Fruit fly (Drosophila melanogaster) whole organism, embryonic: Measurements from ENCODE around the gene CG10019.

Experiments
- Antp ChIP-seq: fragments of 200-800 bp; sonication (Bioruptor generic); optimal IDR thresholded peaks from 3 replicates; lab custom pipeline; 2016; ENCODE audit warnings: missing biosample characterization, missing genetic modification characterization
- Awh ChIP-seq: fragments of 200-800 bp; sonication (Bioruptor generic); IDR thresholded peaks from 2 replicates; pipeline ENCODE4, ENCODE4 v1.3.6; 2022; ENCODE audit warnings: missing biosample characterization, missing genetic modification characterization
- B-H1 ChIP-seq: fragments of 200-800 bp; sonication (Bioruptor generic); IDR thresholded peaks from 3 replicates; pipeline ENCODE4 v1.3.6; 2022; ENCODE audit warnings: missing biosample characterization, missing genetic modification characterization
- C15 ChIP-seq: fragments of 200-800 bp; sonication (Bioruptor generic); IDR thresholded peaks from 3 replicates; pipeline ENCODE4 v1.3.6; 2022; ENCODE audit warnings: missing biosample characterization, missing genetic modification characterization
- CG10209 ChIP-seq: fragments of 200-800 bp; sonication (Bioruptor generic); optimal IDR thresholded peaks from 3 replicates; lab custom pipeline; 2017; ENCODE audit warnings: missing biosample characterization, mild to moderate bottlenecking, missing genetic modification characterization, missing genetic modification reagents
- CG10431 ChIP-seq: fragments of 200-800 bp; sonication (Bioruptor generic); optimal IDR thresholded peaks from 3 replicates; lab custom pipeline; 2018; ENCODE audit warnings: missing biosample characterization, mild to moderate bottlenecking, missing genetic modification characterization
- CG1233 ChIP-seq: fragments of 200-800 bp; sonication (Bioruptor generic); optimal IDR thresholded peaks from 4 replicates; lab custom pipeline; 2018; ENCODE audit warnings: missing biosample characterization, mild to moderate bottlenecking, missing genetic modification characterization
- CG12769 ChIP-seq: fragments of 200-800 bp; sonication (Bioruptor generic); optimal IDR thresholded peaks from 2 replicates; lab custom pipeline; 2019; ENCODE audit warnings: missing biosample characterization, mild to moderate bottlenecking, missing genetic modification characterization, moderate library complexity
- CG13296 ChIP-seq: fragments of 200-800 bp; sonication (Bioruptor generic); optimal IDR thresholded peaks from 3 replicates; lab custom pipeline; 2018; ENCODE audit warnings: missing biosample characterization, mild to moderate bottlenecking, missing genetic modification characterization
- CG13775 ChIP-seq: fragments of 200-800 bp; sonication (Bioruptor generic); optimal IDR thresholded peaks from 3 replicates; lab custom pipeline; 2017; ENCODE audit warnings: missing biosample characterization, mild to moderate bottlenecking, missing genetic modification characterization
- CG17328 ChIP-seq: fragments of 200-800 bp; sonication (Bioruptor generic); IDR thresholded peaks from 2 replicates; pipeline ENCODE4 v1.3.6; 2022; ENCODE audit warnings: missing biosample characterization, missing genetic modification characterization
- CG17912 ChIP-seq: fragments of 200-800 bp; sonication (Bioruptor generic); optimal IDR thresholded peaks from 2 replicates; lab custom pipeline; 2018; ENCODE audit warnings: missing biosample characterization, mild to moderate bottlenecking, missing genetic modification characterization
- CG2202 ChIP-seq: fragments of 200-800 bp; sonication (Bioruptor generic); optimal IDR thresholded peaks from 2 replicates; lab custom pipeline; 2018; ENCODE audit warnings: missing biosample characterization, mild to moderate bottlenecking, missing genetic modification characterization
- CG3163 ChIP-seq: fragments of 200-800 bp; sonication (Bioruptor generic); optimal IDR thresholded peaks from 3 replicates; lab custom pipeline; 2016; ENCODE audit warnings: missing biosample characterization, missing genetic modification characterization
- CG3847 ChIP-seq: fragments of 200-800 bp; sonication (Bioruptor generic); IDR thresholded peaks from 2 replicates; pipeline ENCODE4 v1.3.6; 2022; ENCODE audit warnings: missing biosample characterization, missing genetic modification characterization
- CG4424 ChIP-seq: fragments of 200-800 bp; sonication (Bioruptor generic); optimal IDR thresholded peaks from 3 replicates; lab custom pipeline; 2016; ENCODE audit warnings: missing biosample characterization, missing genetic modification characterization
- CG5180 ChIP-seq: fragments of 200-800 bp; sonication (Bioruptor generic); optimal IDR thresholded peaks from 3 replicates; lab custom pipeline; 2017; ENCODE audit warnings: missing biosample characterization, missing genetic modification characterization, mild to moderate bottlenecking, moderate library complexity, missing genetic modification reagents
- CG6272 ChIP-seq: fragments of 200-800 bp; sonication (Bioruptor generic); IDR thresholded peaks from 2 replicates; pipeline ENCODE4 v1.3.6; 2022; ENCODE audit warnings: missing biosample characterization, missing genetic modification characterization
- CG7372 ChIP-seq: fragments of 200-800 bp; sonication (Bioruptor generic); IDR thresholded peaks from 2 replicates; pipeline ENCODE4 v1.3.6; 2022; ENCODE audit warnings: missing biosample characterization, missing genetic modification characterization
- CG8089 ChIP-seq: fragments of 200-800 bp; sonication (Bioruptor generic); optimal IDR thresholded peaks from 3 replicates; lab custom pipeline; 2016; ENCODE audit warnings: missing biosample characterization, missing genetic modification characterization
- Deaf1 ChIP-seq: fragments of 200-800 bp; optimal IDR thresholded peaks from 3 replicates; lab custom pipeline; 2019; ENCODE audit warnings: missing biosample characterization, mild to moderate bottlenecking, missing genetic modification characterization, moderate library complexity
- Dip3 ChIP-seq: fragments of 200-800 bp; sonication (Bioruptor generic); optimal IDR thresholded peaks from 3 replicates; lab custom pipeline; 2016; ENCODE audit warnings: missing biosample characterization, missing genetic modification characterization
- Drgx ChIP-seq: fragments of 200-800 bp; sonication (Bioruptor generic); IDR thresholded peaks from 2 replicates; pipeline ENCODE4 v1.3.6; 2022; ENCODE audit warnings: missing biosample characterization, missing genetic modification characterization
- Fer2 ChIP-seq: fragments of 200-800 bp; sonication (Bioruptor generic); optimal IDR thresholded peaks from 2 replicates; lab custom pipeline; 2018; ENCODE audit warnings: missing biosample characterization, mild to moderate bottlenecking, missing genetic modification characterization, moderate library complexity
- GATAe ChIP-seq: fragments of 200-800 bp; sonication (Bioruptor generic); conservative IDR thresholded peaks from 2 replicates; pipeline ENCODE4 v1.3.6; 2022; ENCODE audit warnings: missing biosample characterization, missing genetic modification characterization
- H15 ChIP-seq: fragments of 200-800 bp; sonication (Bioruptor generic); IDR thresholded peaks from 3 replicates; pipeline ENCODE4 v1.3.6; 2022; ENCODE audit warnings: missing biosample characterization, missing genetic modification characterization
- HmgD ChIP-seq: fragments of 200-800 bp; sonication (Bioruptor generic); optimal IDR thresholded peaks from 3 replicates; lab custom pipeline; 2016; ENCODE audit warnings: missing biosample characterization, missing genetic modification characterization
- Neu2 ChIP-seq: fragments of 200-800 bp; sonication (Bioruptor generic); optimal IDR thresholded peaks from 3 replicates; lab custom pipeline; 2016; ENCODE audit warnings: missing biosample characterization, missing genetic modification characterization, borderline replicate concordance
- Nf-YB ChIP-seq: fragments of 200-800 bp; sonication (Bioruptor generic); optimal IDR thresholded peaks from 3 replicates; lab custom pipeline; 2019; ENCODE audit warnings: missing biosample characterization, mild to moderate bottlenecking, missing genetic modification characterization, moderate library complexity
- Vsx1 ChIP-seq: fragments of 200-800 bp; sonication (Bioruptor generic); optimal IDR thresholded peaks from 2 replicates; lab custom pipeline; 2017; ENCODE audit warnings: missing biosample characterization, mild to moderate bottlenecking, missing genetic modification characterization, missing genetic modification reagents
- ac ChIP-seq: fragments of 200-800 bp; sonication (Bioruptor generic); optimal IDR thresholded peaks from 3 replicates; lab custom pipeline; 2017; ENCODE audit warnings: missing biosample characterization, mild to moderate bottlenecking, missing genetic modification characterization
- bab2 ChIP-seq: fragments of 200-800 bp; sonication (Bioruptor generic); optimal IDR thresholded peaks from 2 replicates; lab custom pipeline; 2016; ENCODE audit warnings: missing biosample characterization, missing genetic modification characterization
- cg ChIP-seq: fragments of 200-800 bp; sonication (Bioruptor generic); optimal IDR thresholded peaks from 3 replicates; lab custom pipeline; 2019; ENCODE audit warnings: missing biosample characterization, mild to moderate bottlenecking, missing genetic modification characterization, moderate library complexity
- da ChIP-seq: fragments of 200-800 bp; sonication (Bioruptor generic); optimal IDR thresholded peaks from 2 replicates; lab custom pipeline; 2016; ENCODE audit warnings: missing biosample characterization, missing genetic modification characterization
- ems ChIP-seq: fragments of 200-800 bp; sonication (Bioruptor generic); optimal IDR thresholded peaks from 3 replicates; lab custom pipeline; 2016; ENCODE audit warnings: missing biosample characterization, missing genetic modification characterization
- eyg ChIP-seq: fragments of 200-800 bp; sonication (Bioruptor generic); optimal IDR thresholded peaks from 3 replicates; lab custom pipeline; 2016; ENCODE audit warnings: missing biosample characterization, missing genetic modification characterization
- fd96Cb ChIP-seq: fragments of 200-800 bp; sonication (Bioruptor generic); optimal IDR thresholded peaks from 2 replicates; lab custom pipeline; 2018; ENCODE audit warnings: missing biosample characterization, mild to moderate bottlenecking, missing genetic modification characterization, moderate library complexity
- gem ChIP-seq: fragments of 200-800 bp; sonication (Bioruptor generic); optimal IDR thresholded peaks from 2 replicates; lab custom pipeline; 2019; ENCODE audit warnings: missing biosample characterization, mild to moderate bottlenecking, missing genetic modification characterization, moderate library complexity
- lilli ChIP-seq: fragments of 200-800 bp; sonication (Bioruptor generic); optimal IDR thresholded peaks from 3 replicates; lab custom pipeline; 2016; ENCODE audit warnings: missing biosample characterization, missing genetic modification characterization
- pb ChIP-seq: fragments of 200-800 bp; sonication (Bioruptor generic); optimal IDR thresholded peaks from 3 replicates; lab custom pipeline; 2016; ENCODE audit warnings: missing biosample characterization, missing genetic modification characterization
- pros ChIP-seq: fragments of 200-800 bp; sonication (Bioruptor generic); optimal IDR thresholded peaks from 3 replicates; lab custom pipeline; 2019; ENCODE audit warnings: missing biosample characterization, mild to moderate bottlenecking, missing genetic modification characterization, moderate library complexity
- psq ChIP-seq: fragments of 200-800 bp; sonication (Bioruptor generic); optimal IDR thresholded peaks from 2 replicates; lab custom pipeline; 2017; ENCODE audit warnings: missing biosample characterization, missing genetic modification characterization
- repo ChIP-seq: fragments of 200-800 bp; sonication (Bioruptor generic); optimal IDR thresholded peaks from 2 replicates; lab custom pipeline; 2016; ENCODE audit warnings: missing biosample characterization, missing genetic modification characterization
- sna ChIP-seq: fragments of 200-800 bp; sonication (Bioruptor generic); IDR thresholded peaks from 2 replicates; pipeline ENCODE4 v1.3.6; 2022; ENCODE audit warnings: missing biosample characterization, missing genetic modification characterization; ENCODE audit not compliant: partially characterized antibody
- sug ChIP-seq: fragments of 200-800 bp; optimal IDR thresholded peaks from 2 replicates; lab custom pipeline; 2019; ENCODE audit warnings: missing biosample characterization, mild to moderate bottlenecking, missing genetic modification characterization, moderate library complexity
- trh ChIP-seq: fragments of 200-800 bp; sonication (Bioruptor generic); optimal IDR thresholded peaks from 2 replicates; lab custom pipeline; 2016; ENCODE audit warnings: missing biosample characterization, missing genetic modification characterization
- tup ChIP-seq: fragments of 200-800 bp; sonication (Bioruptor generic); optimal IDR thresholded peaks from 2 replicates; lab custom pipeline; 2016; ENCODE audit warnings: missing biosample characterization, mild to moderate bottlenecking, missing genetic modification characterization, moderate library complexity
- vnd ChIP-seq: fragments of 200-800 bp; sonication (Bioruptor generic); IDR thresholded peaks from 3 replicates; pipeline ENCODE4 v1.3.6; 2022; ENCODE audit warnings: missing biosample characterization, missing genetic modification characterization; ENCODE audit not compliant: partially characterized antibody
- wek ChIP-seq: fragments of 200-800 bp; sonication (Bioruptor generic); optimal IDR thresholded peaks from 3 replicates; lab custom pipeline; 2018; ENCODE audit warnings: missing biosample characterization, mild to moderate bottlenecking, missing genetic modification characterization, moderate library complexity
- zfh2 ChIP-seq: fragments of 200-800 bp; sonication (Bioruptor generic); optimal IDR thresholded peaks from 2 replicates; lab custom pipeline; 2016; ENCODE audit warnings: missing biosample characterization, missing genetic modification characterization

CG10019 gene

DNA sequence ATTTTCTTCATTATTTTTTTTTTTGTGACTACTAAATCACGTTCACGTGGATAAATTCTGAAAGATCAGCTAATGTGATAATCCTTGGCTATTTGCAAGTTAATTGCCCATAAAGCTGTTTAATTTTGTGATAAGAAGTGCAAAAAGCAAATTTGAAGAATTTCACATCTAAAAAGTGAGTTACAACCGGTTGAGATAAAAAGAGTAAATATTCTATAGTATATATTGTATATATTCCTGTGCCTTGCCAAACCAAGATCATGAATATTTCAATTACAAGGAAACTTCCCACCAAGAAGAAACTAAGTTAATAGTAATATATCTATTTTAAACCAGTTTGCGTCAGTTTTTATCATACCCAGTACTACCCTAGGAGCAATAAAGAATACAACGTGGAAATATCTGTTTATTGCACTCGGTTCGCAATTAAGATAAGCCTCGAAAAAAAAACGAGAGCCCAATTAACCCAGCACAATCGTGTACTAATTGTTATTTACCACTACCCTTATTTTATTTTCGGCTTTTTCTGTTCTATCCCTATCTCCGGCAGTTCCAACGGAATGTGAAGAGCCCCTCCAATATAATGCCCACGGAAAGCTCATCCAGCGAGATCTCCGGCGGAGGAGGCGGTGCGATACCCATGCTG, 49.0 kb downstream of the CG10019 start (continued):
- no peak for TF ChIP-seq Antp (GFP tag; lab: Kevin White, UChicago)
- no peak for TF ChIP-seq zfh2 (GFP tag; lab: Kevin White, UChicago)
- TF ChIP-seq Neu2 (GFP tag; lab: Kevin White, UChicago), result no peak
- no peak for TF ChIP-seq CG10431 (GFP tag; lab: Kevin White, UChicago)
- no peak for TF ChIP-seq CG6272 (GFP tag; lab: Robert Waterston, UW)
- peak; percentile 44 for TF ChIP-seq Vsx1 (GFP tag; lab: Kevin White, UChicago)
- no peak for TF ChIP-seq lilli (GFP tag; lab: Kevin White, UChicago)
- no peak for TF ChIP-seq C15 (GFP tag; lab: Robert Waterston, UW)
- no peak for TF ChIP-seq CG7372 (GFP tag; lab: Robert Waterston, UW)
- TF ChIP-seq CG5180, result no peak
- no peak for TF ChIP-seq psq
- no peak for TF ChIP-seq CG1233 (GFP tag; lab: Kevin White, UChicago)
- peak; percentile 14 for TF ChIP-seq CG12769
- TF ChIP-seq ac (GFP tag; lab: Kevin White, UChicago), result no peak
- TF ChIP-seq repo (GFP tag; lab: Kevin White, UChicago), result no peak
- TF ChIP-seq ems (GFP tag; lab: Kevin White, UChicago), result no peak
- peak; percentile 21 for TF ChIP-seq CG10209 (GFP tag; lab: Kevin White, UChicago)
- no peak for TF ChIP-seq bab2
- TF ChIP-seq gem (tag; lab: Kevin White, UChicago), result peak; percentile 50
- no peak for TF ChIP-seq Nf-YB (GFP tag; lab: Kevin White, UChicago)
- TF ChIP-seq Deaf1 (tag; lab: Kevin White, UChicago), result peak; percentile 3
- TF ChIP-seq CG4424 (GFP tag; lab: Kevin White, UChicago), result no peak
- TF ChIP-seq vnd (GFP tag; lab: Robert Waterston, UW), result no peak
- no peak for TF ChIP-seq Dip3
- no peak for TF ChIP-seq H15 (GFP tag; lab: Robert Waterston, UW)
- TF ChIP-seq Fer2 (tag; lab: Kevin White, UChicago), result no peak
- TF ChIP-seq CG17912 (GFP tag; lab: Kevin White, UChicago), result no peak
- TF ChIP-seq tup (GFP tag; lab: Kevin White, UChicago), result no peak
- TF ChIP-seq HmgD (GFP tag; lab: Kevin White, UChicago), result no peak
- TF ChIP-seq B-H1 (GFP tag; lab: Robert Waterston, UW), result no peak
- TF ChIP-seq CG3847 (GFP tag; lab: Robert Waterston, UW), result no peak
- TF ChIP-seq da (GFP tag; lab: Kevin White, UChicago), result no peak
- TF ChIP-seq pros (GFP tag; lab: Kevin White, UChicago), result no peak
- no peak for TF ChIP-seq fd96Cb (tag; lab: Kevin White, UChicago)
- no peak for TF ChIP-seq CG8089 (GFP tag; lab: Kevin White, UChicago)
- TF ChIP-seq CG17328, result no peak
- no peak for TF ChIP-seq eyg (GFP tag; lab: Kevin White, UChicago)
- no peak for TF ChIP-seq trh (GFP tag; lab: Kevin White, UChicago)
- TF ChIP-seq sug (tag; lab: Kevin White, UChicago), result peak; percentile 38
- TF ChIP-seq wek (GFP tag; lab: Kevin White, UChicago), result no peak
- TF ChIP-seq Awh, result peak; percentile 18; the same call in 1 of the 2 replicates
- no peak for TF ChIP-seq CG2202
- TF ChIP-seq CG13775 (GFP tag; lab: Kevin White, UChicago), result peak; percentile 52
- TF ChIP-seq Drgx (GFP tag; lab: Robert Waterston, UW), result no peak
- TF ChIP-seq GATAe (GFP tag; lab: Robert Waterston, UW), result peak; percentile 22; the same call in 1 of the 2 replicates
- TF ChIP-seq cg (GFP tag; lab: Kevin White, UChicago), result no peak
- no peak for TF ChIP-seq pb
- peak; percentile 27 for TF ChIP-seq CG13296 (GFP tag; lab: Kevin White, UChicago)
- TF ChIP-seq CG3163 (GFP tag; lab: Kevin White, UChicago), result no peak
- no peak for TF ChIP-seq sna (GFP tag; lab: Robert Waterston, UW)
